Fruit fly (Drosophila melanogaster) whole organism, embryonic: ENCODE measurements around the gene CG2120.
A peak's percentile ranks its signal among the peaks of the same experiment; 100 is the strongest.

Source experiments
- Antp ChIP-seq: fragments of 200-800 bp; sonication (Bioruptor generic); optimal IDR thresholded peaks from 3 replicates; lab custom pipeline; 2016; ENCODE audit warnings: missing biosample characterization, missing genetic modification characterization
- Asciz ChIP-seq: fragments of 200-800 bp; sonication (Bioruptor generic); optimal IDR thresholded peaks from 2 replicates; lab custom pipeline; 2017; ENCODE audit warnings: missing biosample characterization, mild to moderate bottlenecking, missing genetic modification characterization, missing genetic modification reagents
- B-H2 ChIP-seq: fragments of 200-800 bp; sonication (Bioruptor generic); optimal IDR thresholded peaks from 2 replicates; lab custom pipeline; 2018; ENCODE audit warnings: missing biosample characterization, mild to moderate bottlenecking, missing genetic modification characterization
- BEAF-32 ChIP-seq: fragments of 200-800 bp; sonication (Bioruptor generic); optimal IDR thresholded peaks from 3 replicates; lab custom pipeline; 2017; ENCODE audit warnings: missing biosample characterization, missing genetic modification characterization, mild to moderate bottlenecking, moderate library complexity, missing genetic modification reagents
- Bdp1 ChIP-seq: fragments of 200-800 bp; sonication (Bioruptor generic); optimal IDR thresholded peaks from 3 replicates; lab custom pipeline; 2016; ENCODE audit warnings: missing biosample characterization, missing genetic modification characterization
- CG11456 ChIP-seq: fragments of 200-800 bp; sonication (Bioruptor generic); IDR thresholded peaks from 3 replicates; pipeline ENCODE4 v1.3.6; 2022; ENCODE audit warnings: missing biosample characterization, missing genetic modification characterization
- CG11504 ChIP-seq: fragments of 200-800 bp; sonication (Bioruptor generic); optimal IDR thresholded peaks from 3 replicates; lab custom pipeline; 2019; ENCODE audit warnings: missing biosample characterization, mild to moderate bottlenecking, missing genetic modification characterization, moderate library complexity
- CG11696 ChIP-seq: fragments of 200-800 bp; sonication (Bioruptor generic); IDR thresholded peaks from 2 replicates; pipeline ENCODE4 v1.3.6; 2022; ENCODE audit warnings: missing biosample characterization, missing genetic modification characterization
- CG15601 ChIP-seq: fragments of 200-800 bp; sonication (Bioruptor generic); optimal IDR thresholded peaks from 3 replicates; lab custom pipeline; 2019; ENCODE audit warnings: missing biosample characterization, mild to moderate bottlenecking, missing genetic modification characterization, moderate library complexity
- CG17361 ChIP-seq: fragments of 200-800 bp; sonication (Bioruptor generic); IDR thresholded peaks from 3 replicates; pipeline ENCODE4 v1.3.6; 2022; ENCODE audit warnings: missing biosample characterization, missing genetic modification characterization
- CG17829 ChIP-seq: fragments of 200-800 bp; optimal IDR thresholded peaks from 2 replicates; lab custom pipeline; 2019; ENCODE audit warnings: missing biosample characterization, mild to moderate bottlenecking, missing genetic modification characterization, moderate library complexity
- CG18476 ChIP-seq: fragments of 200-800 bp; sonication (Bioruptor generic); optimal IDR thresholded peaks from 2 replicates; lab custom pipeline; 2016; ENCODE audit warnings: missing biosample characterization, mild to moderate bottlenecking, missing genetic modification characterization
- CG18619 ChIP-seq: fragments of 200-800 bp; sonication (Bioruptor generic); optimal IDR thresholded peaks from 3 replicates; lab custom pipeline; 2017; ENCODE audit warnings: missing biosample characterization, mild to moderate bottlenecking, missing genetic modification characterization
- CG2120 ChIP-seq: fragments of 200-800 bp; sonication (Bioruptor generic); optimal IDR thresholded peaks from 3 replicates; lab custom pipeline; 2016; ENCODE audit warnings: missing biosample characterization, missing genetic modification characterization
- CG2678 ChIP-seq: fragments of 200-800 bp; sonication (Bioruptor generic); optimal IDR thresholded peaks from 3 replicates; lab custom pipeline; 2019; ENCODE audit warnings: missing biosample characterization, mild to moderate bottlenecking, missing genetic modification characterization, moderate library complexity
- CG30403 ChIP-seq: fragments of 200-800 bp; sonication (Bioruptor generic); optimal IDR thresholded peaks from 3 replicates; lab custom pipeline; 2016; ENCODE audit warnings: missing biosample characterization, missing genetic modification characterization
- CG4282 ChIP-seq: fragments of 200-800 bp; sonication (Bioruptor generic); optimal IDR thresholded peaks from 2 replicates; lab custom pipeline; 2016; ENCODE audit warnings: missing biosample characterization, missing genetic modification characterization
- CG5953 ChIP-seq: fragments of 200-800 bp; sonication (Bioruptor generic); IDR thresholded peaks from 2 replicates; pipeline ENCODE4 v1.3.6; 2022; ENCODE audit warnings: missing biosample characterization, missing genetic modification characterization
- CG6175 ChIP-seq: fragments of 200-800 bp; sonication (Bioruptor generic); IDR thresholded peaks from 3 replicates; pipeline ENCODE4 v1.3.6; 2022; ENCODE audit warnings: missing biosample characterization, missing genetic modification characterization
- CG6689 ChIP-seq: fragments of 200-800 bp; sonication (Bioruptor generic); IDR thresholded peaks from 2 replicates; pipeline ENCODE4 v1.3.6; 2022; ENCODE audit warnings: missing biosample characterization, missing genetic modification characterization
- CG9797 ChIP-seq: fragments of 200-800 bp; sonication (Bioruptor generic); optimal IDR thresholded peaks from 3 replicates; lab custom pipeline; 2018; ENCODE audit warnings: missing biosample characterization, mild to moderate bottlenecking, missing genetic modification characterization
- CG9932 ChIP-seq: fragments of 200-800 bp; sonication (Bioruptor generic); IDR thresholded peaks from 2 replicates; pipeline ENCODE4 v1.3.6; 2022; ENCODE audit warnings: missing biosample characterization, missing genetic modification characterization
- CoRest ChIP-seq: fragments of 200-800 bp; sonication (Bioruptor generic); optimal IDR thresholded peaks from 3 replicates; lab custom pipeline; 2018; ENCODE audit warnings: missing biosample characterization, mild to moderate bottlenecking, missing genetic modification characterization, moderate library complexity
- D19A ChIP-seq: fragments of 200-800 bp; optimal IDR thresholded peaks from 3 replicates; lab custom pipeline; 2019; ENCODE audit warnings: missing biosample characterization, mild to moderate bottlenecking, missing genetic modification characterization, moderate library complexity
- Doc3 ChIP-seq: fragments of 200-800 bp; sonication (Bioruptor generic); IDR thresholded peaks from 3 replicates; pipeline ENCODE4 v1.3.6; 2022; ENCODE audit warnings: missing biosample characterization, missing genetic modification characterization; ENCODE audit not compliant: partially characterized antibody
- Meics ChIP-seq: fragments of 200-800 bp; sonication (Bioruptor generic); optimal IDR thresholded peaks from 2 replicates; lab custom pipeline; 2017; ENCODE audit warnings: missing biosample characterization, mild to moderate bottlenecking, missing genetic modification characterization
- NFAT ChIP-seq: fragments of 200-800 bp; sonication (Bioruptor generic); IDR thresholded peaks from 2 replicates; pipeline ENCODE4 v1.3.6; 2022; ENCODE audit warnings: missing biosample characterization, missing genetic modification characterization
- Nf-YC ChIP-seq: fragments of 200-800 bp; optimal IDR thresholded peaks from 3 replicates; lab custom pipeline; 2019; ENCODE audit warnings: missing biosample characterization, mild to moderate bottlenecking, missing genetic modification characterization, moderate library complexity
- Oli ChIP-seq: fragments of 200-800 bp; sonication (Bioruptor generic); optimal IDR thresholded peaks from 2 replicates; lab custom pipeline; 2018; ENCODE audit warnings: missing biosample characterization, mild to moderate bottlenecking, missing genetic modification characterization, moderate library complexity
- Opbp ChIP-seq: fragments of 200-800 bp; sonication (Bioruptor generic); IDR thresholded peaks from 3 replicates; pipeline ENCODE4 v1.3.6; 2022; ENCODE audit warnings: missing biosample characterization, missing genetic modification characterization; ENCODE audit not compliant: partially characterized antibody
- ash1 ChIP-seq: fragments of 200-800 bp; sonication (Bioruptor generic); optimal IDR thresholded peaks from 2 replicates; lab custom pipeline; 2018; ENCODE audit warnings: missing biosample characterization, mild to moderate bottlenecking, missing genetic modification characterization
- bowl ChIP-seq: fragments of 200-800 bp; sonication (Bioruptor generic); IDR thresholded peaks from 2 replicates; pipeline ENCODE4 v1.3.6; 2022; ENCODE audit warnings: missing biosample characterization, missing genetic modification characterization
- br ChIP-seq: fragments of >200 bp; optimal IDR thresholded peaks from 2 replicates; lab custom pipeline; 2017
- cato ChIP-seq: fragments of 200-800 bp; sonication (Bioruptor generic); optimal IDR thresholded peaks from 2 replicates; lab custom pipeline; 2016; ENCODE audit warnings: missing biosample characterization, missing genetic modification characterization, borderline replicate concordance
- croc ChIP-seq: fragments of 200-800 bp; sonication (Bioruptor generic); conservative IDR thresholded peaks from 3 replicates; pipeline ENCODE4 v1.3.6; 2022; ENCODE audit warnings: missing biosample characterization, missing genetic modification characterization
- disco-r ChIP-seq: fragments of 200-800 bp; sonication (Bioruptor generic); optimal IDR thresholded peaks from 2 replicates; lab custom pipeline; 2016; ENCODE audit warnings: missing biosample characterization, missing genetic modification characterization
- en ChIP-seq: fragments of 200-800 bp; sonication (Bioruptor generic); optimal IDR thresholded peaks from 2 replicates; lab custom pipeline; 2016; ENCODE audit warnings: missing biosample characterization, missing genetic modification characterization
- esg ChIP-seq: fragments of 200-800 bp; sonication (Bioruptor generic); conservative IDR thresholded peaks from 2 replicates; pipeline ENCODE4 v1.3.6; 2022; ENCODE audit warnings: missing biosample characterization, missing genetic modification characterization
- gcm2 ChIP-seq: fragments of 200-800 bp; sonication (Bioruptor generic); optimal IDR thresholded peaks from 2 replicates; lab custom pipeline; 2016; ENCODE audit warnings: missing biosample characterization, missing genetic modification characterization
- h ChIP-seq: fragments of >200 bp; optimal IDR thresholded peaks from 2 replicates; lab custom pipeline; 2017
- inv ChIP-seq: fragments of 200-800 bp; sonication (Bioruptor generic); IDR thresholded peaks from 2 replicates; pipeline ENCODE4 v1.3.6; 2022; ENCODE audit warnings: missing biosample characterization, missing genetic modification characterization; ENCODE audit not compliant: partially characterized antibody
- ken ChIP-seq: fragments of 200-800 bp; sonication (Bioruptor generic); IDR thresholded peaks from 3 replicates; pipeline ENCODE4 v1.3.6; 2022; ENCODE audit warnings: missing biosample characterization, missing genetic modification characterization
- nau ChIP-seq: fragments of 200-800 bp; sonication (Bioruptor generic); optimal IDR thresholded peaks from 3 replicates; lab custom pipeline; 2017; ENCODE audit warnings: missing biosample characterization, mild to moderate bottlenecking, missing genetic modification characterization, missing genetic modification reagents
- onecut ChIP-seq: fragments of 200-800 bp; sonication (Bioruptor generic); IDR thresholded peaks from 2 replicates; pipeline ENCODE4 v1.3.6; 2022; ENCODE audit warnings: missing biosample characterization, missing genetic modification characterization
- peb ChIP-seq: fragments of 200-800 bp; sonication (Bioruptor generic); IDR thresholded peaks from 2 replicates; pipeline ENCODE4 v1.3.6; 2022; ENCODE audit warnings: missing biosample characterization, missing genetic modification characterization
- repo ChIP-seq: fragments of 200-800 bp; sonication (Bioruptor generic); optimal IDR thresholded peaks from 2 replicates; lab custom pipeline; 2016; ENCODE audit warnings: missing biosample characterization, missing genetic modification characterization
- sc ChIP-seq, 3 experiments: fragments of >200 bp in 2 of 3; fragments of 200-800 bp in 1 of 3; sonication (Bioruptor generic) in 1 of 3; optimal IDR thresholded peaks; 2 replicates in 2 of 3; 3 replicates in 1 of 3; lab custom pipeline; 2017; ENCODE audit warnings: mild to moderate bottlenecking in 1 of 3, missing biosample characterization in 1 of 3, missing genetic modification characterization in 1 of 3, missing genetic modification reagents in 1 of 3
- sens ChIP-seq: fragments of 200-800 bp; sonication (Bioruptor generic); peaks from one replicate; lab custom pipeline; 2016; ENCODE audit warnings: missing biosample characterization, missing genetic modification characterization
- sqz ChIP-seq: fragments of 200-800 bp; sonication (Bioruptor generic); optimal IDR thresholded peaks from 3 replicates; lab custom pipeline; 2018; ENCODE audit warnings: missing biosample characterization, mild to moderate bottlenecking, missing genetic modification characterization
- tin ChIP-seq: fragments of 200-800 bp; sonication (Bioruptor generic); optimal IDR thresholded peaks from 3 replicates; lab custom pipeline; 2016; ENCODE audit warnings: missing biosample characterization, missing genetic modification characterization
- tup ChIP-seq: fragments of 200-800 bp; sonication (Bioruptor generic); optimal IDR thresholded peaks from 2 replicates; lab custom pipeline; 2016; ENCODE audit warnings: missing biosample characterization, mild to moderate bottlenecking, missing genetic modification characterization, moderate library complexity
- vvl ChIP-seq: fragments of 200-800 bp; sonication (Bioruptor generic); IDR thresholded peaks from 2 replicates; pipeline ENCODE4 v1.3.6; 2022; ENCODE audit warnings: missing biosample characterization, missing genetic modification characterization

The CG2120 gene

dm6 chrX:8126149-8126548 is 9.5 kb upstream of the CG2120 start (continued):
- TF ChIP-seq CG4282 (GFP tag; lab: Kevin White, UChicago) (no peak), tin (GFP tag; lab: Kevin White, UChicago) (peak; percentile 45), CG17361 (GFP tag; lab: Robert Waterston, UW) (peak; percentile 56; the same call in 2 of the 3 replicates), sqz (GFP tag; lab: Kevin White, UChicago) (no peak), gcm2 (GFP tag; lab: Kevin White, UChicago) (no peak), disco-r (no peak), onecut (GFP tag; lab: Robert Waterston, UW) (0 out of 2 replicates have a peak, but pooled peaks have one; percentile 14), sc (optimal IDR thresholded peaks at IDR 0.05; lab: Kevin White, UChicago) (no peak), sc (GFP tag; optimal IDR thresholded peaks at IDR 0.05; lab: Kevin White, UChicago) (peak; percentile 54), B-H2 (GFP tag; lab: Kevin White, UChicago) (no peak), Nf-YC (no peak), bowl (GFP tag; lab: Robert Waterston, UW) (no peak), repo (GFP tag; lab: Kevin White, UChicago) (no peak), Bdp1 (GFP tag; lab: Kevin White, UChicago) (no peak), CG6175 (GFP tag; lab: Robert Waterston, UW) (no peak), Opbp (no peak), CG11456 (GFP tag; lab: Robert Waterston, UW) (no peak), sens (GFP tag; lab: Kevin White, UChicago) (peak; percentile 93), Meics (no peak), NFAT (no peak), CG9797 (GFP tag; lab: Kevin White, UChicago) (no peak), CoRest (tag; lab: Kevin White, UChicago) (peak; percentile 47), CG2120 (no peak), cato (GFP tag; lab: Kevin White, UChicago) (peak; percentile 42), CG6689 (GFP tag; lab: Robert Waterston, UW) (peak; percentile 74), Doc3 (GFP tag; lab: Robert Waterston, UW) (no peak), CG18619 (GFP tag; lab: Kevin White, UChicago) (no peak), Oli (tag; lab: Kevin White, UChicago) (peak; percentile 68), Antp (GFP tag; lab: Kevin White, UChicago) (peak; percentile 38), CG2678 (tag; lab: Kevin White, UChicago) (peak; percentile 64), BEAF-32 (GFP tag; lab: Kevin White, UChicago) (no peak), Asciz (peak; percentile 49), peb (GFP tag; lab: Robert Waterston, UW) (0 out of 2 replicates have a peak, but pooled peaks have one; percentile 25), tup (GFP tag; lab: Kevin White, UChicago) (no peak), CG11504 (tag; lab: Kevin White, UChicago) (peak; percentile 77), CG5953 (GFP tag; lab: Robert Waterston, UW) (no peak), vvl (GFP tag; lab: Robert Waterston, UW) (peak; percentile 72), br (no peak), h (no peak), CG18476 (GFP tag; lab: Kevin White, UChicago) (peak; percentile 57), esg (GFP tag; lab: Robert Waterston, UW) (peak; percentile 48), CG11696 (GFP tag; lab: Robert Waterston, UW) (no peak), CG17829 (peak; percentile 67), ken (GFP tag; lab: Robert Waterston, UW) (peak; percentile 75), croc (GFP tag; lab: Robert Waterston, UW) (peak; percentile 52; the same call in 2 of the 3 replicates), D19A (peak; percentile 66), en (GFP tag; lab: Kevin White, UChicago) (no peak), CG30403 (peak; percentile 50), nau (no peak), inv (GFP tag; lab: Robert Waterston, UW) (no peak), ash1 (GFP tag; lab: Kevin White, UChicago) (no peak), CG9932 (GFP tag; lab: Robert Waterston, UW) (no peak), CG15601 (tag; lab: Kevin White, UChicago) (peak; percentile 73)
